Fruit fly (Drosophila melanogaster): ENCODE measurements around the gene 4E-T.
A peak's percentile ranks its signal among the peaks of the same experiment; 100 is the strongest.

The 4E-T gene

dm6 chr4:982791-983407 lies 24.7 kb upstream of the 4E-T start (continued):
- TF ChIP-seq CG18619 (GFP tag; optimal IDR thresholded peaks at IDR 0.05) (peak; percentile 33), fd64A (GFP tag; optimal IDR thresholded peaks at IDR 0.05) (no peak), tin (GFP tag; optimal IDR thresholded peaks at IDR 0.05) (peak; percentile 69), Hr3 (GFP tag; optimal IDR thresholded peaks at IDR 0.05) (peak; percentile 67), Atf6 (GFP tag; IDR thresholded peaks at IDR 0.05) (peak; percentile 73; the same call in 1 of the 2 replicates), onecut (GFP tag; IDR thresholded peaks at IDR 0.05) (peak; percentile 77), TFAM (GFP tag; optimal IDR thresholded peaks at IDR 0.05) (no peak), row (GFP tag; IDR thresholded peaks at IDR 0.05) (peak; percentile 89), BEAF-32 (GFP tag; optimal IDR thresholded peaks at IDR 0.05) (no peak), D (optimal IDR thresholded peaks at IDR 0.05) (no peak), D (GFP tag; optimal IDR thresholded peaks at IDR 0.05) (peak; percentile 76), ems (GFP tag; optimal IDR thresholded peaks at IDR 0.05) (peak; percentile 47), CG9609 (GFP tag; optimal IDR thresholded peaks at IDR 0.05) (peak; percentile 55), Max (GFP tag; optimal IDR thresholded peaks at IDR 0.05) (peak; percentile 47), exex (tag; optimal IDR thresholded peaks at IDR 0.05) (no peak), Sry-δ (GFP tag; optimal IDR thresholded peaks at IDR 0.05) (peak; percentile 27), sim (GFP tag; IDR thresholded peaks at IDR 0.05) (peak; percentile 81), nom (GFP tag; optimal IDR thresholded peaks at IDR 0.05) (no peak), CG10431 (GFP tag; optimal IDR thresholded peaks at IDR 0.05) (peak; percentile 13), Bdp1 (GFP tag; optimal IDR thresholded peaks at IDR 0.05) (peak; percentile 62), CG7556 (GFP tag; optimal IDR thresholded peaks at IDR 0.05) (peak; percentile 79), Dfd (GFP tag; optimal IDR thresholded peaks at IDR 0.05) (no peak), Xrp1 (GFP tag; IDR thresholded peaks at IDR 0.05) (peak; percentile 87), oc (tag; optimal IDR thresholded peaks at IDR 0.05) (peak; percentile 86), CG2120 (GFP tag; optimal IDR thresholded peaks at IDR 0.05) (peak; percentile 62), CG9876 (GFP tag; optimal IDR thresholded peaks at IDR 0.05) (peak; percentile 7), CG7839 (tag; optimal IDR thresholded peaks at IDR 0.05) (peak; percentile 77), CG3726 (GFP tag; IDR thresholded peaks at IDR 0.05) (no peak), CG10147 (GFP tag; optimal IDR thresholded peaks at IDR 0.05) (peak; percentile 40), sug (tag; optimal IDR thresholded peaks at IDR 0.05) (peak; percentile 18), CG34224 (GFP tag; IDR thresholded peaks at IDR 0.05; ENCODE audit: partially characterized antibody) (no peak), CG17385 (GFP tag; optimal IDR thresholded peaks at IDR 0.05) (peak; percentile 74), Sox100B (GFP tag; optimal IDR thresholded peaks at IDR 0.05) (peak; percentile 70), lov (optimal IDR thresholded peaks at IDR 0.05) (no peak), lov (GFP tag; IDR thresholded peaks at IDR 0.05) (0 out of 3 replicates have a peak, but pooled peaks have one; percentile 52), Kr (GFP tag; optimal IDR thresholded peaks at IDR 0.05) (no peak), Hey (tag; optimal IDR thresholded peaks at IDR 0.05) (peak; percentile 100), cad (GFP tag; optimal IDR thresholded peaks at IDR 0.05) (no peak), CG8281 (tag; optimal IDR thresholded peaks at IDR 0.05) (peak; percentile 29), CG13287 (GFP tag; IDR thresholded peaks at IDR 0.05; ENCODE audit: partially characterized antibody) (no peak), CG1529 (GFP tag; optimal IDR thresholded peaks at IDR 0.05) (peak; percentile 70), Atf-2 (GFP tag; optimal IDR thresholded peaks at IDR 0.05) (peak; percentile 57), Med (GFP tag) (peak; percentile 91), psq (GFP tag; optimal IDR thresholded peaks at IDR 0.05) (peak; percentile 14), org-1 (GFP tag; optimal IDR thresholded peaks at IDR 0.05) (peak; percentile 73), chinmo (GFP tag; IDR thresholded peaks at IDR 0.05; ENCODE audit: partially characterized antibody) (0 out of 4 replicates have a peak, but pooled peaks have one; percentile 20), CG11085 (GFP tag; IDR thresholded peaks at IDR 0.05) (no peak), Camta (GFP tag; optimal IDR thresholded peaks at IDR 0.05) (peak; percentile 56), az2 (GFP tag; optimal IDR thresholded peaks at IDR 0.05) (peak; percentile 79), fd96Cb (tag; optimal IDR thresholded peaks at IDR 0.05) (peak; percentile 71), ranshi (GFP tag; IDR thresholded peaks at IDR 0.05) (no peak; the same call in 1 of the 2 replicates)
